Worm (Caenorhabditis elegans) whole organism, L3 larva: ENCODE data around the gene smg-7.

Experiments used
- fkh-10 ChIP-seq: sonication (generic microtip); optimal IDR thresholded peaks from 2 replicates; lab custom pipeline; 2017; ENCODE audit warnings: missing biosample characterization, missing genetic modification reagents, missing genetic modification characterization
- fos-1 ChIP-seq: fragments of 150-350 bp; optimal IDR thresholded peaks from 2 replicates; lab custom pipeline; 2014; ENCODE audit warnings: missing biosample characterization, missing genetic modification characterization
- nfya-1 ChIP-seq: sonication (generic microtip); optimal IDR thresholded peaks from 2 replicates; lab custom pipeline; 2017; ENCODE audit warnings: missing genetic modification characterization, mild to moderate bottlenecking, missing compliant biosample characterization, antibody characterized with exemption, moderate library complexity; ENCODE audit not compliant: insufficient read depth
- nhr-28 ChIP-seq: fragments of 150-350 bp; optimal IDR thresholded peaks from 2 replicates; lab custom pipeline; 2014; ENCODE audit warnings: missing biosample characterization, missing genetic modification characterization
- pha-4 ChIP-seq: fragments of 150-350 bp; optimal IDR thresholded peaks from 2 replicates; lab custom pipeline; 2014; ENCODE audit warnings: missing biosample characterization, missing genetic modification reagents, missing genetic modification characterization
- snpc-4 ChIP-seq: fragments of 150-350 bp; optimal IDR thresholded peaks from 2 replicates; lab custom pipeline; 2014; ENCODE audit warnings: missing biosample characterization, missing genetic modification characterization
- zag-1 ChIP-seq: fragments of 150-350 bp; optimal IDR thresholded peaks from 2 replicates; lab custom pipeline; 2014; ENCODE audit warnings: missing biosample characterization, missing genetic modification characterization

DNA sequence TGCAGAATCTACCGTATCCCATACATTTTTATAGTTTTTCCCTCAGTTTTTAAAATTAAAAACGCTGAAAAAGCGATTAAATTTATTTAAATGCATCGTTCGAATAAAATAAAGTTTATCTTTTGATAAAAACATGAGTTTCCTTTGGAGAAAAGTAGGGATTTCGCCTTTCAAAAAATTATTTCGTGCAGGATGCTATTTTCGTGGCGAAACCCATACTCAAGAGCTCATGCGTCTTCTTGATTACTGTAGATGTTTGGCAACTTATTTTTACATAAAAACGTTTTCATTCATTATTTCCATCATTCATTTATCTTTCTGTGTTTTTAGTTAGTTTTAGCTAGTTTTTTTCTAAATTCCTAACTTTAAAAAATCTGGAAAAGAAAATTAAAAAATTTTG lies 47.7 kb upstream of the smg-7 start:
- TF ChIP-seq fos-1 (tag; lab: Kevin White, UChicago) (no peak), fkh-10 (GFP tag; lab: Kevin White, UChicago) (no peak), zag-1 (tag; lab: Kevin White, UChicago) (no peak), pha-4 (tag; lab: Kevin White, UChicago) (no peak), nfya-1 (tag; lab: Kevin White, UChicago) (no peak), nhr-28 (tag; lab: Kevin White, UChicago) (no peak), snpc-4 (no peak)
